Fruit fly (Drosophila melanogaster) whole organism, embryonic: ENCODE measurements around the gene CG31459.

Experiments
- CG1024 ChIP-seq: fragments of 200-800 bp; sonication (Bioruptor generic); IDR thresholded peaks from 2 replicates; pipeline ENCODE4 v1.3.6; 2022; ENCODE audit warnings: missing biosample characterization, missing genetic modification characterization
- CG10654 ChIP-seq: fragments of 200-800 bp; sonication (Bioruptor generic); optimal IDR thresholded peaks from 2 replicates; lab custom pipeline; 2016; ENCODE audit warnings: missing biosample characterization, missing genetic modification characterization
- CG12391 ChIP-seq: fragments of 200-800 bp; sonication (Bioruptor generic); optimal IDR thresholded peaks from 3 replicates; lab custom pipeline; 2018; ENCODE audit warnings: missing biosample characterization, mild to moderate bottlenecking, missing genetic modification characterization, moderate library complexity
- CG15073 ChIP-seq: fragments of 200-800 bp; sonication (Bioruptor generic); optimal IDR thresholded peaks from 2 replicates; lab custom pipeline; 2016; ENCODE audit warnings: missing biosample characterization, missing genetic modification characterization
- CG1602 ChIP-seq: fragments of 200-800 bp; sonication (Bioruptor generic); optimal IDR thresholded peaks from 3 replicates; lab custom pipeline; 2016; ENCODE audit warnings: missing biosample characterization, missing genetic modification characterization
- CG16779 ChIP-seq: fragments of 200-800 bp; sonication (Bioruptor generic); IDR thresholded peaks from 2 replicates; pipeline ENCODE4 v1.3.6; 2022; ENCODE audit warnings: missing biosample characterization, missing genetic modification characterization
- CG18476 ChIP-seq: fragments of 200-800 bp; sonication (Bioruptor generic); optimal IDR thresholded peaks from 2 replicates; lab custom pipeline; 2016; ENCODE audit warnings: missing biosample characterization, mild to moderate bottlenecking, missing genetic modification characterization
- CG2116 ChIP-seq: fragments of 200-800 bp; sonication (Bioruptor generic); optimal IDR thresholded peaks from 3 replicates; lab custom pipeline; 2018; ENCODE audit warnings: missing biosample characterization, mild to moderate bottlenecking, missing genetic modification characterization
- CG2202 ChIP-seq: fragments of 200-800 bp; sonication (Bioruptor generic); optimal IDR thresholded peaks from 2 replicates; lab custom pipeline; 2018; ENCODE audit warnings: missing biosample characterization, mild to moderate bottlenecking, missing genetic modification characterization
- CG30020 ChIP-seq: fragments of 200-800 bp; optimal IDR thresholded peaks from 2 replicates; lab custom pipeline; 2019; ENCODE audit warnings: missing biosample characterization, mild to moderate bottlenecking, missing genetic modification characterization, moderate library complexity
- CG3281 ChIP-seq: fragments of 200-800 bp; sonication (Bioruptor generic); optimal IDR thresholded peaks from 3 replicates; lab custom pipeline; 2017; ENCODE audit warnings: missing biosample characterization, mild to moderate bottlenecking, missing genetic modification characterization
- CG3838 ChIP-seq: fragments of 200-800 bp; sonication (Bioruptor generic); optimal IDR thresholded peaks from 3 replicates; lab custom pipeline; 2016; ENCODE audit warnings: missing biosample characterization, missing genetic modification characterization
- CG5953 ChIP-seq: fragments of 200-800 bp; sonication (Bioruptor generic); IDR thresholded peaks from 2 replicates; pipeline ENCODE4 v1.3.6; 2022; ENCODE audit warnings: missing biosample characterization, missing genetic modification characterization
- CG7745 ChIP-seq: fragments of 200-800 bp; sonication (Bioruptor generic); optimal IDR thresholded peaks from 2 replicates; lab custom pipeline; 2018; ENCODE audit warnings: missing biosample characterization, mild to moderate bottlenecking, missing genetic modification characterization, moderate library complexity
- CG7839 ChIP-seq: fragments of 200-800 bp; sonication (Bioruptor generic); optimal IDR thresholded peaks from 3 replicates; lab custom pipeline; 2018; ENCODE audit warnings: missing biosample characterization, mild to moderate bottlenecking, missing genetic modification characterization, moderate library complexity
- CG7987 ChIP-seq: fragments of 200-800 bp; sonication (Bioruptor generic); optimal IDR thresholded peaks from 2 replicates; lab custom pipeline; 2018; ENCODE audit warnings: missing biosample characterization, mild to moderate bottlenecking, missing genetic modification characterization, moderate library complexity
- CG9797 ChIP-seq: fragments of 200-800 bp; sonication (Bioruptor generic); optimal IDR thresholded peaks from 3 replicates; lab custom pipeline; 2018; ENCODE audit warnings: missing biosample characterization, mild to moderate bottlenecking, missing genetic modification characterization
- CTCF ChIP-seq: fragments of 200-800 bp; sonication (Bioruptor generic); optimal IDR thresholded peaks from 2 replicates; lab custom pipeline; 2017; ENCODE audit warnings: missing biosample characterization, mild to moderate bottlenecking, missing genetic modification characterization, moderate library complexity
- D19A ChIP-seq: fragments of 200-800 bp; optimal IDR thresholded peaks from 3 replicates; lab custom pipeline; 2019; ENCODE audit warnings: missing biosample characterization, mild to moderate bottlenecking, missing genetic modification characterization, moderate library complexity
- Ets65A ChIP-seq: fragments of 200-800 bp; sonication (Bioruptor generic); peaks from one replicate; lab custom pipeline; 2016; ENCODE audit warnings: missing biosample characterization, missing genetic modification characterization
- Hey ChIP-seq: fragments of 200-800 bp; sonication (Bioruptor generic); optimal IDR thresholded peaks from 3 replicates; lab custom pipeline; 2018; ENCODE audit warnings: missing biosample characterization, mild to moderate bottlenecking, missing genetic modification characterization
- HmgD ChIP-seq: fragments of 200-800 bp; sonication (Bioruptor generic); optimal IDR thresholded peaks from 3 replicates; lab custom pipeline; 2016; ENCODE audit warnings: missing biosample characterization, missing genetic modification characterization
- Hr39 ChIP-seq: fragments of >200 bp; optimal IDR thresholded peaks from 2 replicates; lab custom pipeline; 2017
- MBD-R2 ChIP-seq: fragments of 200-800 bp; sonication (Bioruptor generic); IDR thresholded peaks from 2 replicates; pipeline ENCODE4 v1.3.6; 2022; ENCODE audit warnings: missing biosample characterization, missing genetic modification characterization
- MTF-1 ChIP-seq: fragments of 200-800 bp; sonication (Bioruptor generic); optimal IDR thresholded peaks from 2 replicates; lab custom pipeline; 2018; ENCODE audit warnings: missing biosample characterization, mild to moderate bottlenecking, missing genetic modification characterization, borderline replicate concordance
- Mrtf ChIP-seq: fragments of 200-800 bp; sonication (Bioruptor generic); IDR thresholded peaks from 3 replicates; pipeline ENCODE4 v1.3.6; 2022; ENCODE audit warnings: missing biosample characterization, missing genetic modification characterization
- Side ChIP-seq: fragments of 200-800 bp; sonication (Bioruptor generic); optimal IDR thresholded peaks from 2 replicates; lab custom pipeline; 2016; ENCODE audit warnings: missing biosample characterization, missing genetic modification characterization
- Sin3A ChIP-seq: fragments of >200 bp; optimal IDR thresholded peaks from 2 replicates; lab custom pipeline; 2018
- abd-A ChIP-seq: fragments of 200-800 bp; sonication (Bioruptor generic); optimal IDR thresholded peaks from 3 replicates; lab custom pipeline; 2019; ENCODE audit warnings: missing biosample characterization, mild to moderate bottlenecking, missing genetic modification characterization, moderate library complexity
- ac ChIP-seq: fragments of 200-800 bp; sonication (Bioruptor generic); optimal IDR thresholded peaks from 3 replicates; lab custom pipeline; 2017; ENCODE audit warnings: missing biosample characterization, mild to moderate bottlenecking, missing genetic modification characterization
- al ChIP-seq: fragments of 200-800 bp; sonication (Bioruptor generic); IDR thresholded peaks from 2 replicates; pipeline ENCODE4 v1.3.6; 2022; ENCODE audit warnings: missing biosample characterization, missing genetic modification characterization
- az2 ChIP-seq: fragments of 200-800 bp; sonication (Bioruptor generic); optimal IDR thresholded peaks from 3 replicates; lab custom pipeline; 2016; ENCODE audit warnings: missing biosample characterization, missing genetic modification characterization
- caup ChIP-seq: fragments of 200-800 bp; sonication (Bioruptor generic); optimal IDR thresholded peaks from 3 replicates; lab custom pipeline; 2017; ENCODE audit warnings: missing biosample characterization, mild to moderate bottlenecking, missing genetic modification characterization, moderate library complexity; ENCODE audit not compliant: severe bottlenecking
- dati ChIP-seq: fragments of 200-800 bp; sonication (Bioruptor generic); IDR thresholded peaks from 2 replicates; pipeline ENCODE4 v1.3.6; 2022; ENCODE audit warnings: missing biosample characterization, missing genetic modification characterization
- dmrt11E ChIP-seq: fragments of 200-800 bp; sonication (Bioruptor generic); optimal IDR thresholded peaks from 3 replicates; lab custom pipeline; 2018; ENCODE audit warnings: missing biosample characterization, mild to moderate bottlenecking, missing genetic modification characterization, moderate library complexity
- ftz-f1 ChIP-seq: fragments of 200-800 bp; sonication (Bioruptor generic); optimal IDR thresholded peaks from 2 replicates; lab custom pipeline; 2016; ENCODE audit warnings: missing biosample characterization, missing genetic modification characterization
- gcm ChIP-seq: fragments of 200-800 bp; sonication (Bioruptor generic); optimal IDR thresholded peaks from 2 replicates; lab custom pipeline; 2019; ENCODE audit warnings: missing biosample characterization, mild to moderate bottlenecking, missing genetic modification characterization, moderate library complexity
- grn ChIP-seq: fragments of 200-800 bp; sonication (Bioruptor generic); optimal IDR thresholded peaks from 3 replicates; lab custom pipeline; 2017; ENCODE audit warnings: missing biosample characterization, missing genetic modification characterization
- gsb-n ChIP-seq: fragments of 200-800 bp; sonication (Bioruptor generic); optimal IDR thresholded peaks from 3 replicates; lab custom pipeline; 2018; ENCODE audit warnings: missing biosample characterization, mild to moderate bottlenecking, missing genetic modification characterization
- hb ChIP-seq: fragments of 200-800 bp; sonication (Bioruptor generic); IDR thresholded peaks from 3 replicates; pipeline ENCODE4 v1.3.6; 2022; ENCODE audit warnings: missing biosample characterization, missing genetic modification characterization; ENCODE audit not compliant: partially characterized antibody
- ken ChIP-seq: fragments of 200-800 bp; sonication (Bioruptor generic); IDR thresholded peaks from 3 replicates; pipeline ENCODE4 v1.3.6; 2022; ENCODE audit warnings: missing biosample characterization, missing genetic modification characterization
- nerfin-1 ChIP-seq: fragments of 200-800 bp; sonication (Bioruptor generic); optimal IDR thresholded peaks from 3 replicates; lab custom pipeline; 2019; ENCODE audit warnings: missing biosample characterization, mild to moderate bottlenecking, missing genetic modification characterization, moderate library complexity
- pros ChIP-seq: fragments of 200-800 bp; sonication (Bioruptor generic); optimal IDR thresholded peaks from 3 replicates; lab custom pipeline; 2019; ENCODE audit warnings: missing biosample characterization, mild to moderate bottlenecking, missing genetic modification characterization, moderate library complexity
- pum ChIP-seq: fragments of 200-800 bp; sonication (Bioruptor generic); optimal IDR thresholded peaks from 2 replicates; lab custom pipeline; 2016; ENCODE audit warnings: missing biosample characterization, missing genetic modification characterization
- sqz ChIP-seq: fragments of 200-800 bp; sonication (Bioruptor generic); optimal IDR thresholded peaks from 3 replicates; lab custom pipeline; 2018; ENCODE audit warnings: missing biosample characterization, mild to moderate bottlenecking, missing genetic modification characterization
- tap ChIP-seq: fragments of 200-800 bp; optimal IDR thresholded peaks from 3 replicates; lab custom pipeline; 2019; ENCODE audit warnings: missing biosample characterization, mild to moderate bottlenecking, missing genetic modification characterization, moderate library complexity
- tgo ChIP-seq: fragments of 200-800 bp; sonication (Bioruptor generic); IDR thresholded peaks from 3 replicates; pipeline ENCODE4 v1.3.6; 2022; ENCODE audit warnings: missing biosample characterization, missing genetic modification characterization
- tll ChIP-seq, 2 experiments: fragments of 200-800 bp in 1 of 2; fragments of >200 bp in 1 of 2; sonication (Bioruptor generic) in 1 of 2; optimal IDR thresholded peaks; 2 replicates each; lab custom pipeline; 2017 to 2019; ENCODE audit warnings: missing biosample characterization in 2 of 2, missing genetic modification characterization in 2 of 2, mild to moderate bottlenecking in 1 of 2, moderate library complexity in 1 of 2
- zen ChIP-seq: fragments of 200-800 bp; sonication (Bioruptor generic); optimal IDR thresholded peaks from 3 replicates; lab custom pipeline; 2018; ENCODE audit warnings: missing biosample characterization, mild to moderate bottlenecking, missing genetic modification characterization, moderate library complexity
- zen2 ChIP-seq: fragments of 200-800 bp; sonication (Bioruptor generic); IDR thresholded peaks from 3 replicates; pipeline ENCODE4 v1.3.6; 2022; ENCODE audit warnings: missing biosample characterization, missing genetic modification characterization; ENCODE audit not compliant: partially characterized antibody

The CG31459 gene

DNA sequence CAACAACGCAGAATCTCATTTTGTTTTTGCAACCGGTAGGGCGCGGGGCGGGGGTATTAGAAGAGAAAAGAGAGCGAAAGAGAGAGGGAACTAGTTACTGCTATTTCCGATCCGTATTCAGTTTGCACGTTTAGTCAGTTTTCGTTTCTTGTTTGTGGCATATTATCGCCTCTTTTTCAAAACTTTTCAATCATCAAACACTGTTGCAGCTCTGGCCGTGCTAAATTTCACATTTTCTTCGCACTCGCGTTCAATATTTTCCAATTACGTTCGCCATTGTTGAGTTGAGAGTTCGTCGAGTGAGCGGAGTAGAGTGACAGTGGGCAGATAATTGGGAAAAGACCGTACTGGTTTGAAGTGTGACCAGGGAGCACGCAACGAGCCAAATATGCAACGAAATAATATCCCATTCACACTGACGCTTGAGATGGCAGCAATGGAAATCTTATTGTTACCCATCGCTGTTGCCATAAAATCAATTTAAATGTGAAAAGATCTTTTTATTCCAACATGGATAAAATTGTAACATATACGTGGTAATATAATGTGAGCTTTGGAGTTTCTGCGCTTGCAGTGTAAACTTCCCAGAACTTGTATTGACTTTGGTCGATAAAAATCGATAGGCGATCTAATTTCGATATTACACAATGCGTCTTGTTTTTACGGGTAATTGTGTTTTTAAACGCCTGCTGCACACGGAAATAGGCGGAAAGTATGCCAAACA, 20.5 kb downstream of the CG31459 start, which contains the start of the genes Ire1 and Mrm2 (continued):
- peak; percentile 82 for TF ChIP-seq MBD-R2 (GFP tag; lab: Robert Waterston, UW)
- peak; percentile 79 for TF ChIP-seq al (GFP tag; lab: Robert Waterston, UW)
- TF ChIP-seq CG5953 (GFP tag; lab: Robert Waterston, UW) = no peak
- TF ChIP-seq CG1024 (GFP tag; lab: Robert Waterston, UW) = peak; percentile 91
- TF ChIP-seq tll (GFP tag; optimal IDR thresholded peaks at IDR 0.05; lab: Kevin White, UChicago) = peak; percentile 75 to 95
- peak; percentile 74 for TF ChIP-seq tgo (GFP tag; lab: Robert Waterston, UW)
- TF ChIP-seq CG15073 = no peak
- no peak for TF ChIP-seq tap (tag; lab: Kevin White, UChicago)
- no peak for TF ChIP-seq pros (GFP tag; lab: Kevin White, UChicago)
- TF ChIP-seq zen (tag; lab: Kevin White, UChicago) = peak; percentile 76
- TF ChIP-seq hb (GFP tag; lab: Robert Waterston, UW) = peak; percentile 77
- peak; percentile 53 for TF ChIP-seq grn (GFP tag; lab: Kevin White, UChicago)
- peak; percentile 81 for TF ChIP-seq CG1602 (GFP tag; lab: Kevin White, UChicago)
- peak; percentile 98 for TF ChIP-seq CG9797
- TF ChIP-seq gsb-n (tag; lab: Kevin White, UChicago) = peak; percentile 78
- TF ChIP-seq nerfin-1 = peak; percentile 59
- peak; percentile 79 for TF ChIP-seq ken (GFP tag; lab: Robert Waterston, UW)
- peak; percentile 83 for TF ChIP-seq dmrt11E
- TF ChIP-seq CG18476 (GFP tag; lab: Kevin White, UChicago) = peak; percentile 62
- no peak for TF ChIP-seq Hey (tag; lab: Kevin White, UChicago)
- TF ChIP-seq Sin3A (lab: Kevin White, UChicago) = peak; percentile 97
- peak; percentile 91 for TF ChIP-seq pum
- no peak for TF ChIP-seq CG7745
- peak; percentile 17 for TF ChIP-seq gcm (GFP tag; lab: Kevin White, UChicago)
- no peak for TF ChIP-seq CG3838 (GFP tag; lab: Kevin White, UChicago)
- peak; percentile 91 for TF ChIP-seq CG2116 (GFP tag; lab: Kevin White, UChicago)
- TF ChIP-seq CG12391 (tag; lab: Kevin White, UChicago) = peak; percentile 89
- peak; percentile 80 for TF ChIP-seq az2 (GFP tag; lab: Kevin White, UChicago)
- no peak for TF ChIP-seq dati (GFP tag; lab: Robert Waterston, UW)
- peak; percentile 82 for TF ChIP-seq Side (GFP tag; lab: Kevin White, UChicago)
- TF ChIP-seq abd-A = no peak
- no peak for TF ChIP-seq CTCF
- peak; percentile 82 for TF ChIP-seq CG7839 (tag; lab: Kevin White, UChicago)
- TF ChIP-seq CG7987 = no peak
- no peak for TF ChIP-seq Hr39 (lab: Kevin White, UChicago)
- no peak for TF ChIP-seq MTF-1 (GFP tag; lab: Kevin White, UChicago)
- peak; percentile 47 for TF ChIP-seq CG2202 (tag; lab: Kevin White, UChicago)
- TF ChIP-seq ac (GFP tag; lab: Kevin White, UChicago) = peak; percentile 26
- TF ChIP-seq D19A = peak; percentile 47
- peak; percentile 77; the same call in 1 of the 2 replicates for TF ChIP-seq CG16779
- peak; percentile 68 for TF ChIP-seq caup (GFP tag; lab: Kevin White, UChicago)
- peak; percentile 99 for TF ChIP-seq Ets65A (GFP tag; lab: Kevin White, UChicago)
- no peak for TF ChIP-seq zen2 (GFP tag; lab: Robert Waterston, UW)
- no peak for TF ChIP-seq ftz-f1 (GFP tag; lab: Kevin White, UChicago)
- peak; percentile 69 for TF ChIP-seq CG10654
- TF ChIP-seq CG3281 (GFP tag; lab: Kevin White, UChicago) = peak; percentile 38
- TF ChIP-seq HmgD = peak; percentile 95
- peak; percentile 80 for TF ChIP-seq Mrtf (GFP tag; lab: Robert Waterston, UW)
- peak; percentile 97 for TF ChIP-seq CG30020 (tag; lab: Kevin White, UChicago)
- TF ChIP-seq sqz = no peak
